Fruit fly (Drosophila melanogaster) whole organism, embryonic: ENCODE data around the gene Lmpt.

Source experiments
- CG10209 ChIP-seq: fragments of 200-800 bp; sonication (Bioruptor generic); optimal IDR thresholded peaks from 3 replicates; lab custom pipeline; 2017; ENCODE audit warnings: missing biosample characterization, mild to moderate bottlenecking, missing genetic modification characterization, missing genetic modification reagents
- CG11723 ChIP-seq: fragments of 200-800 bp; sonication (Bioruptor generic); optimal IDR thresholded peaks from 2 replicates; lab custom pipeline; 2017; ENCODE audit warnings: missing biosample characterization, mild to moderate bottlenecking, missing genetic modification characterization
- CG16815 ChIP-seq: fragments of 200-800 bp; sonication (Bioruptor generic); optimal IDR thresholded peaks from 3 replicates; lab custom pipeline; 2017; ENCODE audit warnings: missing biosample characterization, mild to moderate bottlenecking, missing genetic modification characterization
- E2f2 ChIP-seq: fragments of 200-800 bp; sonication (Bioruptor generic); IDR thresholded peaks from 2 replicates; pipeline ENCODE4 v1.3.6; 2022; ENCODE audit warnings: missing biosample characterization, missing genetic modification characterization
- Mes4 ChIP-seq: fragments of 200-800 bp; sonication (Bioruptor generic); optimal IDR thresholded peaks from 2 replicates; lab custom pipeline; 2016; ENCODE audit warnings: missing biosample characterization, missing genetic modification characterization
- Optix ChIP-seq: fragments of 200-800 bp; sonication (Bioruptor generic); IDR thresholded peaks from 3 replicates; pipeline ENCODE4 v1.3.6; 2022; ENCODE audit warnings: missing biosample characterization, missing genetic modification characterization
- YL-1 ChIP-seq: fragments of 200-800 bp; sonication (Bioruptor generic); optimal IDR thresholded peaks from 3 replicates; lab custom pipeline; 2017; ENCODE audit warnings: missing biosample characterization, mild to moderate bottlenecking, missing genetic modification characterization
- jumu ChIP-seq: fragments of 200-800 bp; sonication (Bioruptor generic); optimal IDR thresholded peaks from 3 replicates; lab custom pipeline; 2016; ENCODE audit warnings: missing biosample characterization, missing genetic modification characterization

DNA sequence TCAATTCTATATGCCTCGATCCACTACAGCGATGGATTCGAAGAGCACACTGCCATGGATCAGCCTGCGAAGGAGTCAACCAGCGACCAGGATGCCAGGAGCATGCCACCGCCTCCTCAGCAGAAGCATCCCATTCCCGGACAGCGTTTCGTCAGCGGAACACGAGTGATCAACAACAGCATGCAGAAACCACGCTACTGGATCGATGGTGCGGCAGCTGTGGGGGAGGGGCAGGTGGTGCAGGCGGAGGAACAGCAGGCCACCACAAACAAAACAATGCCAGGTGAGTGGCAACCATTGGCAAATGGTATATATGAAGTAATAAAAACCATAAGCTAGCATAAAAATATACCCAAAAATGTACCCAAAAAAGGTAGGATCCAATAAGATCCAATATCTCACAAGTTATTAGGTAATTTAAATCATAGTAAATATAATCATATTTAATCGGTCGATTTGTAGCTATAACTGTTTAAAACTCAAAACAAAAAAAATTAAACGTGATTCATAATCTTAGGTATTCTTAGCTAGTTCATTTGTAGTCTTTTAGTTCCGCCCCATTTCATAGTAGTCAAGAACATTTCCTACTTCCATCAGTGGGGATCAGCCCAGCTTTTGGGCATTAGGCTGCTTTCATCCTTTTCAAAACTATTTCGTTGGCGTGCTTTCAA is 19.4 kb upstream of the Lmpt start, which contains the start of gene CG32161:
- TF ChIP-seq CG16815: no peak
- TF ChIP-seq jumu (GFP tag; lab: Kevin White, UChicago): no peak
- no peak for TF ChIP-seq Optix (GFP tag; lab: Robert Waterston, UW)
- no peak for TF ChIP-seq Mes4 (GFP tag; lab: Kevin White, UChicago)
- no peak for TF ChIP-seq YL-1 (GFP tag; lab: Kevin White, UChicago)
- no peak for TF ChIP-seq CG11723 (GFP tag; lab: Kevin White, UChicago)
- no peak for TF ChIP-seq E2f2 (GFP tag; lab: Robert Waterston, UW)
- TF ChIP-seq CG10209 (GFP tag; lab: Kevin White, UChicago): no peak
